Fruit fly (Drosophila melanogaster): ENCODE data around the gene mRpS18C.

dm6 chr3R:30427805-30428359, 4.1 kb downstream of the mRpS18C start, which contains the start of gene CG2218:
- no peak for TF ChIP-seq CG8478 (optimal IDR thresholded peaks at IDR 0.05)
- peak; percentile 1 to 44 for TF ChIP-seq CTCF (optimal IDR thresholded peaks at IDR 0.05)

All from S2 (cell line).